Worm (Caenorhabditis elegans) whole organism, mixed stage, embryonic: Measurements from ENCODE around the gene srb-13.

ENCODE experiments used
- nhr-237 ChIP-seq: fragments of 150-350 bp; optimal IDR thresholded peaks from 2 replicates; lab custom pipeline; 2014; ENCODE audit warnings: missing biosample characterization, missing genetic modification characterization
- nhr-76 ChIP-seq: sonication (generic microtip); optimal IDR thresholded peaks from 2 replicates; lab custom pipeline; 2017; ENCODE audit warnings: missing biosample characterization, missing genetic modification characterization
- sem-2 ChIP-seq: fragments of 200-800 bp; sonication (Bioruptor generic); optimal IDR thresholded peaks from 2 replicates; lab custom pipeline; 2018; ENCODE audit warnings: mild to moderate bottlenecking, missing genetic modification characterization, missing compliant biosample characterization
- unc-39 ChIP-seq: fragments of 150-350 bp; optimal IDR thresholded peaks from 2 replicates; lab custom pipeline; 2014; ENCODE audit warnings: missing biosample characterization, missing genetic modification characterization
- unc-62 ChIP-seq: fragments of 150-350 bp; optimal IDR thresholded peaks from 2 replicates; lab custom pipeline; 2014; ENCODE audit warnings: missing biosample characterization, missing genetic modification reagents, missing genetic modification characterization

ce11 chrII:5184661-5185545 is 27.5 kb upstream of the srb-13 start:
- TF ChIP-seq sem-2 (GFP tag; lab: Kevin White, UChicago), result no peak
- no peak for TF ChIP-seq nhr-76 (tag; lab: Kevin White, UChicago)
- no peak for TF ChIP-seq unc-39
- TF ChIP-seq unc-62 (GFP tag; lab: Kevin White, UChicago), result no peak
- no peak for TF ChIP-seq nhr-237 (tag; lab: Kevin White, UChicago)
